Worm (Caenorhabditis elegans) whole organism, L4 larva: ENCODE data around the gene ttr-28.

Source experiments
- D1046.2 ChIP-seq: fragments of 200-800 bp; sonication (Bioruptor generic); IDR thresholded peaks from 2 replicates; pipeline ENCODE4 v1.3.6; 2022; ENCODE audit warnings: missing genetic modification characterization, missing compliant biosample characterization
- F44E2.7 ChIP-seq: fragments of 200-800 bp; sonication (Bioruptor generic); IDR thresholded peaks from 2 replicates; pipeline ENCODE4 v2.1.2; 2022; ENCODE audit warnings: missing genetic modification characterization, missing compliant biosample characterization
- F49E8.2 ChIP-seq: sonication (generic microtip); optimal IDR thresholded peaks from 2 replicates; lab custom pipeline; 2016; ENCODE audit warnings: missing compliant biosample characterization, mild to moderate bottlenecking, missing genetic modification characterization, borderline replicate concordance
- R02D3.7 ChIP-seq: fragments of 150-350 bp; sonication (generic microtip); optimal IDR thresholded peaks from 3 replicates; lab custom pipeline; 2014; ENCODE audit warnings: missing biosample characterization, missing genetic modification characterization
- T26A8.4 ChIP-seq: fragments of 200-800 bp; sonication (Bioruptor generic); IDR thresholded peaks from 2 replicates; pipeline ENCODE4 v1.3.6; 2022; ENCODE audit warnings: missing genetic modification characterization, missing compliant biosample characterization
- Y48G9A.11 ChIP-seq: fragments of 200-800 bp; sonication (Bioruptor generic); IDR thresholded peaks from 2 replicates; pipeline ENCODE4 v1.3.6; 2022; ENCODE audit warnings: missing genetic modification reagents, missing genetic modification characterization, missing compliant biosample characterization
- aha-1 ChIP-seq: fragments of 150-350 bp; peaks from one replicate; lab custom pipeline; 2014; ENCODE audit warnings: missing biosample characterization, missing genetic modification characterization
- ama-1 ChIP-seq: fragments of 150-350 bp; optimal IDR thresholded peaks from 2 replicates; lab custom pipeline; 2014; ENCODE audit warnings: inconsistent platforms, mixed read lengths
- ceh-32 ChIP-seq: sonication (generic microtip); optimal IDR thresholded peaks from 2 replicates; lab custom pipeline; 2016; ENCODE audit warnings: mild to moderate bottlenecking, missing genetic modification characterization, missing compliant biosample characterization; ENCODE audit not compliant: poor library complexity
- ceh-62 ChIP-seq: sonication (generic microtip); optimal IDR thresholded peaks from 2 replicates; lab custom pipeline; 2017; ENCODE audit warnings: missing biosample characterization, missing genetic modification characterization
- ceh-82 ChIP-seq: sonication (generic microtip); optimal IDR thresholded peaks from 2 replicates; lab custom pipeline; 2017; ENCODE audit warnings: missing biosample characterization, missing genetic modification characterization
- ces-1 ChIP-seq: fragments of 150-350 bp; sonication (generic microtip); optimal IDR thresholded peaks from 4 replicates; lab custom pipeline; 2014; ENCODE audit warnings: missing biosample characterization, missing genetic modification reagents, missing genetic modification characterization
- daf-16 ChIP-seq, 3 experiments: sonication (generic microtip); optimal IDR thresholded peaks; 2 replicates each; lab custom pipeline; 2016 to 2017; ENCODE audit warnings: missing genetic modification characterization in 3 of 3, missing genetic modification reagents in 3 of 3, mild to moderate bottlenecking in 2 of 3, missing compliant biosample characterization in 2 of 3, missing biosample characterization in 1 of 3, moderate library complexity in 1 of 3
- daf-8 ChIP-seq: fragments of 200-800 bp; sonication (Bioruptor generic); IDR thresholded peaks from 2 replicates; pipeline ENCODE4 v1.3.6; 2022; ENCODE audit warnings: missing genetic modification characterization, missing compliant biosample characterization
- dmd-8 ChIP-seq: fragments of 200-800 bp; sonication (Bioruptor generic); IDR thresholded peaks from 2 replicates; pipeline ENCODE4 v1.3.6; 2022; ENCODE audit warnings: missing genetic modification characterization, missing compliant biosample characterization
- duxl-1 ChIP-seq: sonication (generic microtip); optimal IDR thresholded peaks from 2 replicates; lab custom pipeline; 2016; ENCODE audit warnings: mild to moderate bottlenecking, missing genetic modification characterization, moderate library complexity, missing compliant biosample characterization; ENCODE audit not compliant: poor library complexity
- fos-1 ChIP-seq: fragments of 150-350 bp; optimal IDR thresholded peaks from 2 replicates; lab custom pipeline; 2014; ENCODE audit warnings: missing biosample characterization, missing genetic modification characterization
- gei-8 ChIP-seq: fragments of 200-800 bp; sonication (Bioruptor generic); optimal IDR thresholded peaks from 2 replicates; lab custom pipeline; 2018; ENCODE audit warnings: mild to moderate bottlenecking, missing genetic modification characterization, missing compliant biosample characterization
- hlh-30 ChIP-seq: sonication (generic microtip); optimal IDR thresholded peaks from 2 replicates; lab custom pipeline; 2017; ENCODE audit warnings: antibody characterized with exemption, mild to moderate bottlenecking, missing genetic modification characterization, missing compliant biosample characterization; ENCODE audit not compliant: insufficient read depth
- jun-1 ChIP-seq: fragments of 150-350 bp; optimal IDR thresholded peaks from 2 replicates; lab custom pipeline; 2014; ENCODE audit warnings: missing biosample characterization, missing genetic modification reagents, missing genetic modification characterization
- lim-7 ChIP-seq: fragments of 200-800 bp; sonication (Bioruptor generic); IDR thresholded peaks from 2 replicates; pipeline ENCODE4 v1.3.6; 2022; ENCODE audit warnings: missing genetic modification characterization, missing compliant biosample characterization
- lin-1 ChIP-seq: fragments of 200-800 bp; sonication (Bioruptor generic); IDR thresholded peaks from 2 replicates; pipeline ENCODE4 v1.3.6; 2022; ENCODE audit warnings: missing genetic modification reagents, missing genetic modification characterization, missing compliant biosample characterization
- lin-38 ChIP-seq: fragments of 200-800 bp; sonication (Bioruptor generic); IDR thresholded peaks from 2 replicates; pipeline ENCODE4 v1.3.6; 2022; ENCODE audit warnings: missing genetic modification reagents, missing genetic modification characterization, missing compliant biosample characterization
- lin-39 ChIP-seq: fragments of 150-350 bp; optimal IDR thresholded peaks from 2 replicates; lab custom pipeline; 2014; ENCODE audit warnings: missing biosample characterization, missing genetic modification reagents, missing genetic modification characterization
- lir-3 ChIP-seq: sonication (generic microtip); optimal IDR thresholded peaks from 2 replicates; lab custom pipeline; 2016; ENCODE audit warnings: mild to moderate bottlenecking, missing genetic modification characterization, missing compliant biosample characterization
- mep-1 ChIP-seq: fragments of 150-350 bp; sonication (generic microtip); optimal IDR thresholded peaks from 3 replicates; lab custom pipeline; 2014; ENCODE audit warnings: missing biosample characterization, missing genetic modification characterization
- mxl-3 ChIP-seq: fragments of 200-800 bp; sonication (Bioruptor generic); optimal IDR thresholded peaks from 2 replicates; lab custom pipeline; 2018; ENCODE audit warnings: mild to moderate bottlenecking, missing genetic modification characterization, missing compliant biosample characterization
- nhr-10 ChIP-seq: fragments of 150-350 bp; optimal IDR thresholded peaks from 2 replicates; lab custom pipeline; 2014; ENCODE audit warnings: missing biosample characterization, missing genetic modification characterization
- nhr-11 ChIP-seq: fragments of 150-350 bp; optimal IDR thresholded peaks from 2 replicates; lab custom pipeline; 2014; ENCODE audit warnings: missing biosample characterization, missing genetic modification characterization
- nhr-111 ChIP-seq: fragments of 200-800 bp; sonication (Bioruptor generic); optimal IDR thresholded peaks from 2 replicates; lab custom pipeline; 2018; ENCODE audit warnings: mild to moderate bottlenecking, missing genetic modification characterization, missing compliant biosample characterization
- nhr-237 ChIP-seq: sonication (generic microtip); optimal IDR thresholded peaks from 2 replicates; lab custom pipeline; 2017; ENCODE audit warnings: missing biosample characterization, missing genetic modification characterization
- nhr-25 ChIP-seq: sonication (generic microtip); optimal IDR thresholded peaks from 2 replicates; lab custom pipeline; 2017; ENCODE audit warnings: missing genetic modification characterization, mild to moderate bottlenecking, missing compliant biosample characterization, antibody characterized with exemption, moderate library complexity, borderline replicate concordance; ENCODE audit not compliant: insufficient read depth
- nhr-28 ChIP-seq: fragments of 150-350 bp; optimal IDR thresholded peaks from 2 replicates; lab custom pipeline; 2014; ENCODE audit warnings: missing biosample characterization, missing genetic modification characterization
- nhr-6 ChIP-seq: fragments of 150-350 bp; optimal IDR thresholded peaks from 2 replicates; lab custom pipeline; 2014; ENCODE audit warnings: missing biosample characterization, missing genetic modification characterization
- nhr-77 ChIP-seq: fragments of 150-350 bp; optimal IDR thresholded peaks from 2 replicates; lab custom pipeline; 2014; ENCODE audit warnings: missing biosample characterization, missing genetic modification characterization
- php-3 ChIP-seq: fragments of 200-800 bp; sonication (Bioruptor generic); IDR thresholded peaks from 2 replicates; pipeline ENCODE4 v1.3.6; 2022; ENCODE audit warnings: missing genetic modification reagents, missing genetic modification characterization, missing compliant biosample characterization
- pqm-1 ChIP-seq: sonication (generic microtip); optimal IDR thresholded peaks from 2 replicates; lab custom pipeline; 2017; ENCODE audit warnings: missing biosample characterization, missing genetic modification characterization
- unc-130 ChIP-seq: sonication (generic microtip); optimal IDR thresholded peaks from 2 replicates; lab custom pipeline; 2016; ENCODE audit warnings: missing genetic modification reagents, missing genetic modification characterization, missing compliant biosample characterization
- unc-62 ChIP-seq, 3 experiments: fragments of 150-350 bp in 1 of 3; sonication (generic microtip); optimal IDR thresholded peaks in 2 of 3; peaks in 1 of 3; 1 replicate in 1 of 3; 2 replicates in 2 of 3; lab custom pipeline; 2014 to 2017; ENCODE audit warnings: missing biosample characterization in 3 of 3, missing genetic modification characterization in 3 of 3, missing genetic modification reagents in 3 of 3, missing genotype in 1 of 3
- zfp-2 ChIP-seq: sonication (generic microtip); optimal IDR thresholded peaks from 2 replicates; lab custom pipeline; 2016; ENCODE audit warnings: mild to moderate bottlenecking, missing genetic modification characterization, missing compliant biosample characterization
- zfp-3 ChIP-seq: fragments of 200-800 bp; sonication (Bioruptor generic); conservative IDR thresholded peaks from 2 replicates; pipeline ENCODE4 v1.3.6; 2022; ENCODE audit warnings: missing genetic modification reagents, missing genetic modification characterization, missing compliant biosample characterization
- zip-2 ChIP-seq: fragments of 150-350 bp; optimal IDR thresholded peaks from 2 replicates; lab custom pipeline; 2014; ENCODE audit warnings: missing biosample characterization, missing genetic modification characterization

The ttr-28 gene

ce11 chrV:12933654-12934053 lies 28.7 kb upstream of the ttr-28 start (continued):
- no peak for TF ChIP-seq unc-130 (GFP tag; lab: Kevin White, UChicago)
- TF ChIP-seq daf-16 (GFP tag; optimal IDR thresholded peaks at IDR 0.05; lab: Kevin White, UChicago) = no peak
- peak; percentile 78 for TF ChIP-seq daf-16 (tag; optimal IDR thresholded peaks at IDR 0.05; lab: Kevin White, UChicago)
- no peak for TF ChIP-seq lir-3
- TF ChIP-seq T26A8.4 (GFP tag; lab: Robert Waterston, UW) = no peak
- no peak for TF ChIP-seq mep-1 (tag; lab: Kevin White, UChicago)
- TF ChIP-seq nhr-111 (GFP tag; lab: Kevin White, UChicago) = no peak
- TF ChIP-seq lin-1 (GFP tag; lab: Robert Waterston, UW) = no peak
- no peak for TF ChIP-seq nhr-25 (tag; lab: Kevin White, UChicago)
- TF ChIP-seq mxl-3 (GFP tag; lab: Kevin White, UChicago) = no peak
- TF ChIP-seq nhr-77 (tag; lab: Kevin White, UChicago) = no peak
- TF ChIP-seq, all 104 proteins: peak for 5

- TF ChIP-seq ceh-62 (tag; lab: Kevin White, UChicago) = no peak
- peak in 1 of 2 experiments; percentile 11 for TF ChIP-seq unc-62 (GFP tag; optimal IDR thresholded peaks at IDR 0.05 in 1 of 2; lab: Kevin White, UChicago)
- no peak for TF ChIP-seq unc-62 (tag; optimal IDR thresholded peaks at IDR 0.05; lab: Kevin White, UChicago)
- no peak for TF ChIP-seq nhr-10 (tag; lab: Kevin White, UChicago)
- no peak for TF ChIP-seq Y48G9A.11 (GFP tag; lab: Robert Waterston, UW)
- TF ChIP-seq php-3 (GFP tag; lab: Robert Waterston, UW) = no peak
- TF ChIP-seq, all 104 proteins: peak for 1
Observed at ce11 chrV:12928929-12929532, 24.1 kb upstream of the ttr-28 start, which contains the start of gene T16G1.2. T16G1.2 (plus strand) TSS chrV:12929482.

ce11 chrV:12924128-12924527 lies 19.2 kb upstream of the ttr-28 start, which contains the start of gene pqn-67:
pqn-67 (plus strand) TSS chrV:12924428.
- 0 out of 2 replicates have a peak, but pooled peaks have one; percentile 29 for TF ChIP-seq dmd-8 (GFP tag; lab: Robert Waterston, UW)
- TF ChIP-seq D1046.2 = no peak
- TF ChIP-seq daf-8 (GFP tag; lab: Robert Waterston, UW) = no peak
- TF ChIP-seq zfp-3 (GFP tag; lab: Robert Waterston, UW) = 0 out of 2 replicates have a peak, but pooled peaks have one; percentile 17
- TF ChIP-seq R02D3.7 (tag; lab: Kevin White, UChicago) = no peak
- TF ChIP-seq, all 104 proteins: peak for 2

- TF ChIP-seq aha-1 (peak; percentile 61), daf-16 (GFP tag; optimal IDR thresholded peaks at IDR 0.05; lab: Kevin White, UChicago) (no peak), daf-16 (tag; optimal IDR thresholded peaks at IDR 0.05; lab: Kevin White, UChicago) (peak; percentile 36), nhr-28 (tag; lab: Kevin White, UChicago) (peak; percentile 64), nhr-6 (tag; lab: Kevin White, UChicago) (peak; percentile 6), zip-2 (no peak)
- TF ChIP-seq, all 104 proteins: peak for 4
Observed at ce11 chrV:12922308-12922707, 17.3 kb upstream of the ttr-28 start, which contains the start of gene dhrs-4. dhrs-4 (plus strand) TSS chrV:12922608.

- no peak for TF ChIP-seq nhr-237 (tag; lab: Kevin White, UChicago)
- no peak for TF ChIP-seq fos-1 (tag; lab: Kevin White, UChicago)
- TF ChIP-seq jun-1 = no peak
- TF ChIP-seq hlh-30 (tag; lab: Kevin White, UChicago) = peak; percentile 54
- TF ChIP-seq ceh-82 = no peak
- no peak for TF ChIP-seq zfp-2 (tag; lab: Kevin White, UChicago)
- no peak for TF ChIP-seq F49E8.2 (tag; lab: Kevin White, UChicago)
- TF ChIP-seq nhr-11 (tag; lab: Kevin White, UChicago) = no peak
- no peak for TF ChIP-seq ces-1 (GFP tag; lab: Kevin White, UChicago)
- TF ChIP-seq lin-38 (GFP tag; lab: Robert Waterston, UW) = no peak
- TF ChIP-seq lim-7 = no peak
- no peak for TF ChIP-seq gei-8 (GFP tag; lab: Kevin White, UChicago)
- no peak for TF ChIP-seq lin-39 (tag; lab: Kevin White, UChicago)
- TF ChIP-seq daf-16 (GFP tag; optimal IDR thresholded peaks at IDR 0.05; lab: Kevin White, UChicago) = no peak
- peak; percentile 68 for TF ChIP-seq daf-16 (tag; optimal IDR thresholded peaks at IDR 0.05; lab: Kevin White, UChicago)
- TF ChIP-seq F44E2.7 = no peak
- TF ChIP-seq aha-1 = no peak
- peak; percentile 52; the same call in 1 of the 2 replicates for TF ChIP-seq php-3 (GFP tag; lab: Robert Waterston, UW)
- peak; percentile 76 for TF ChIP-seq pqm-1
- no peak for TF ChIP-seq duxl-1 (tag; lab: Kevin White, UChicago)
- no peak for TF ChIP-seq ceh-32 (tag; lab: Kevin White, UChicago)
- TF ChIP-seq ama-1 (lab: Kevin White, UChicago) = no peak
Observed at ce11 chrV:12921680-12922079, 16.7 kb upstream of the ttr-28 start.
